Worm (Caenorhabditis elegans) whole organism, L4 larva: Measurements from ENCODE around the gene smcl-1.

Experiments
- Y75B8A.6 ChIP-seq: fragments of 200-800 bp; sonication (Bioruptor generic); IDR thresholded peaks from 2 replicates; pipeline ENCODE4 v1.3.6; 2022; ENCODE audit warnings: missing genetic modification reagents, missing genetic modification characterization, missing compliant biosample characterization
- ceh-62 ChIP-seq: sonication (generic microtip); optimal IDR thresholded peaks from 2 replicates; lab custom pipeline; 2017; ENCODE audit warnings: missing biosample characterization, missing genetic modification characterization
- lin-13 ChIP-seq: fragments of 150-350 bp; optimal IDR thresholded peaks from 2 replicates; lab custom pipeline; 2014; ENCODE audit warnings: missing biosample characterization, missing genetic modification reagents, missing genetic modification characterization
- nhr-28 ChIP-seq: fragments of 150-350 bp; optimal IDR thresholded peaks from 2 replicates; lab custom pipeline; 2014; ENCODE audit warnings: missing biosample characterization, missing genetic modification characterization
- vab-7 ChIP-seq: fragments of 200-800 bp; sonication (Bioruptor generic); IDR thresholded peaks from 2 replicates; pipeline ENCODE4 v1.3.6; 2022; ENCODE audit warnings: missing genetic modification reagents, missing genetic modification characterization, missing compliant biosample characterization

DNA sequence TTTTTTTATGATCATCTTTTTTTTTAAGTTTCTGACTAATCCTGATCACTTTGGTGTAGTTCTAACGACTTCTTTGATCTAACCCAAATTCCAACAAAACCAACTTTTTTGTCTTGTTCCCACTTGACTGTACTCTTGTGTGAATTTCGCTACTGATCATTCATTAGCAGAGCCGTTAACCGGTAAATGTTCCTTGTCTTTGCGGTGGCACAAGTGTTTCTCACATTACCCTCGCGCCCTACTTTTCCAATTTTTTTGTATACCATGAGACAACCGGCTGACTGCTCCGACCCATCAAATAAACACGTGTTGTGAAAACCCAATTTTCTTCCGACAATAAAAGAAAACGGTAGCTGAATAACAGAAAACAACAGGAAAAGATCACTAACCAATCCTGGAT, 39.5 kb downstream of the smcl-1 start:
- TF ChIP-seq nhr-28 (tag; lab: Kevin White, UChicago) (no peak), ceh-62 (tag; lab: Kevin White, UChicago) (no peak), Y75B8A.6 (GFP tag; lab: Robert Waterston, UW) (no peak), lin-13 (GFP tag; lab: Kevin White, UChicago) (no peak), vab-7 (GFP tag; lab: Robert Waterston, UW) (no peak)
